Worm (Caenorhabditis elegans): ENCODE data around the gene F17E9.18.
A peak's percentile ranks its signal among the peaks of the same experiment; 100 is the strongest.

Gene F17E9.18

ce11 chrIV:8333988-8334863, 12.7 kb downstream of the F17E9.18 start, which contains the start of gene his-32:
TSS of gene his-32 (plus strand) at chrIV:8334305.
- TF ChIP-seq ztf-23 (GFP tag; IDR thresholded peaks at IDR 0.05) (no peak), T22C8.4 (GFP tag; IDR thresholded peaks at IDR 0.05) (no peak), ztf-29 (GFP tag; IDR thresholded peaks at IDR 0.05) (peak; percentile 14; the same call in 1 of the 2 replicates), cog-1 (tag; optimal IDR thresholded peaks at IDR 0.05) (peak; percentile 87), ref-1 (GFP tag; conservative IDR thresholded peaks at IDR 0.05) (no peak; the same call in 1 of the 2 replicates), med-1 (GFP tag; optimal IDR thresholded peaks at IDR 0.05; ENCODE audit: insufficient read depth) (no peak), tab-1 (GFP tag; IDR thresholded peaks at IDR 0.05) (no peak), klf-2 (GFP tag; conservative IDR thresholded peaks at IDR 0.05) (no peak), flt-1 (GFP tag; IDR thresholded peaks at IDR 0.05) (peak; percentile 86)

- no peak for TF ChIP-seq klf-2 (GFP tag; conservative IDR thresholded peaks at IDR 0.05)
- TF ChIP-seq flt-1 (GFP tag; IDR thresholded peaks at IDR 0.05), result no peak
- no peak for TF ChIP-seq tab-1 (GFP tag; IDR thresholded peaks at IDR 0.05)
- TF ChIP-seq ztf-23 (GFP tag; IDR thresholded peaks at IDR 0.05), result no peak
- no peak for TF ChIP-seq cog-1 (tag; optimal IDR thresholded peaks at IDR 0.05)
- TF ChIP-seq ztf-29 (GFP tag; IDR thresholded peaks at IDR 0.05), result no peak
Observed at ce11 chrIV:8333954-8333987, 13.2 kb downstream of the F17E9.18 start, which contains the start of gene his-31. TSS of gene his-31 (minus strand) at chrIV:8333983.

ce11 chrIV:8333554-8333953, 13.4 kb downstream of the F17E9.18 start:
- TF ChIP-seq cog-1 (tag; optimal IDR thresholded peaks at IDR 0.05) (no peak), tab-1 (GFP tag; IDR thresholded peaks at IDR 0.05) (no peak), klf-2 (GFP tag; conservative IDR thresholded peaks at IDR 0.05) (no peak), med-1 (GFP tag; optimal IDR thresholded peaks at IDR 0.05; ENCODE audit: insufficient read depth) (no peak), flt-1 (GFP tag; IDR thresholded peaks at IDR 0.05) (no peak), T22C8.4 (GFP tag; IDR thresholded peaks at IDR 0.05) (no peak), ztf-23 (GFP tag; IDR thresholded peaks at IDR 0.05) (no peak), ref-1 (GFP tag; conservative IDR thresholded peaks at IDR 0.05) (no peak), ztf-29 (GFP tag; IDR thresholded peaks at IDR 0.05) (no peak)

- TF ChIP-seq cog-1 (tag; optimal IDR thresholded peaks at IDR 0.05) (no peak), flt-1 (GFP tag; IDR thresholded peaks at IDR 0.05) (no peak), klf-2 (GFP tag; conservative IDR thresholded peaks at IDR 0.05) (no peak), tab-1 (GFP tag; IDR thresholded peaks at IDR 0.05) (no peak), med-1 (GFP tag; optimal IDR thresholded peaks at IDR 0.05; ENCODE audit: insufficient read depth) (no peak), T22C8.4 (GFP tag; IDR thresholded peaks at IDR 0.05) (no peak), ztf-29 (GFP tag; IDR thresholded peaks at IDR 0.05) (no peak), ref-1 (GFP tag; conservative IDR thresholded peaks at IDR 0.05) (no peak)
Observed at ce11 chrIV:8333034-8333433, 13.9 kb downstream of the F17E9.18 start.

ce11 chrIV:8332526-8332925, 14.4 kb downstream of the F17E9.18 start, which contains the start of gene lys-10:
TSS of gene lys-10 (plus strand) at chrIV:8332826.
- no peak for TF ChIP-seq med-1 (GFP tag; optimal IDR thresholded peaks at IDR 0.05; ENCODE audit: insufficient read depth)
- no peak for TF ChIP-seq ztf-23 (GFP tag; IDR thresholded peaks at IDR 0.05)
- TF ChIP-seq flt-1 (GFP tag; IDR thresholded peaks at IDR 0.05), result no peak

ce11 chrIV:8328913-8329312, 18.0 kb downstream of the F17E9.18 start, which contains the start of gene F35H10.2:
TSS of gene F35H10.2 (plus strand) at chrIV:8329213.
- TF ChIP-seq ztf-23 (GFP tag; IDR thresholded peaks at IDR 0.05), result no peak
- TF ChIP-seq T22C8.4 (GFP tag; IDR thresholded peaks at IDR 0.05), result no peak
- TF ChIP-seq tab-1 (GFP tag; IDR thresholded peaks at IDR 0.05), result no peak
- TF ChIP-seq ref-1 (GFP tag; conservative IDR thresholded peaks at IDR 0.05), result no peak
- TF ChIP-seq klf-2 (GFP tag; conservative IDR thresholded peaks at IDR 0.05), result no peak
- TF ChIP-seq ztf-29 (GFP tag; IDR thresholded peaks at IDR 0.05), result no peak
- TF ChIP-seq med-1 (GFP tag; optimal IDR thresholded peaks at IDR 0.05; ENCODE audit: insufficient read depth), result no peak

- TF ChIP-seq ztf-23 (GFP tag; IDR thresholded peaks at IDR 0.05) (no peak), tab-1 (GFP tag; IDR thresholded peaks at IDR 0.05) (no peak), ztf-29 (GFP tag; IDR thresholded peaks at IDR 0.05) (no peak), ref-1 (GFP tag; conservative IDR thresholded peaks at IDR 0.05) (no peak), med-1 (GFP tag; optimal IDR thresholded peaks at IDR 0.05; ENCODE audit: insufficient read depth) (no peak), klf-2 (GFP tag; conservative IDR thresholded peaks at IDR 0.05) (no peak), T22C8.4 (GFP tag; IDR thresholded peaks at IDR 0.05) (no peak), flt-1 (GFP tag; IDR thresholded peaks at IDR 0.05) (no peak), cog-1 (tag; optimal IDR thresholded peaks at IDR 0.05) (no peak)
Observed at ce11 chrIV:8325667-8326066, 21.3 kb downstream of the F17E9.18 start, which contains the start of gene F35H10.3. TSS of gene F35H10.3 (plus strand) at chrIV:8325967.

- TF ChIP-seq klf-2 (GFP tag; conservative IDR thresholded peaks at IDR 0.05) (no peak), tab-1 (GFP tag; IDR thresholded peaks at IDR 0.05) (no peak), med-1 (GFP tag; optimal IDR thresholded peaks at IDR 0.05; ENCODE audit: insufficient read depth) (no peak), cog-1 (tag; optimal IDR thresholded peaks at IDR 0.05) (no peak), flt-1 (GFP tag; IDR thresholded peaks at IDR 0.05) (no peak), ztf-29 (GFP tag; IDR thresholded peaks at IDR 0.05) (no peak), ref-1 (GFP tag; conservative IDR thresholded peaks at IDR 0.05) (no peak), T22C8.4 (GFP tag; IDR thresholded peaks at IDR 0.05) (no peak)
Observed at ce11 chrIV:8318799-8319198, 28.2 kb downstream of the F17E9.18 start.

ce11 chrIV:8317800-8318199, 29.2 kb downstream of the F17E9.18 start:
- TF ChIP-seq T22C8.4 (GFP tag; IDR thresholded peaks at IDR 0.05), result no peak
- no peak for TF ChIP-seq ref-1 (GFP tag; conservative IDR thresholded peaks at IDR 0.05)

ce11 chrIV:8312846-8313245, 34.1 kb downstream of the F17E9.18 start, which contains the start of gene F35H10.10:
TSS of gene F35H10.10 (minus strand) at chrIV:8312946.
- TF ChIP-seq flt-1 (GFP tag; IDR thresholded peaks at IDR 0.05) (no peak), cog-1 (tag; optimal IDR thresholded peaks at IDR 0.05) (no peak), ztf-23 (GFP tag; IDR thresholded peaks at IDR 0.05) (no peak), klf-2 (GFP tag; conservative IDR thresholded peaks at IDR 0.05) (no peak), med-1 (GFP tag; optimal IDR thresholded peaks at IDR 0.05; ENCODE audit: insufficient read depth) (no peak)
